Worm (Caenorhabditis elegans) whole organism, mixed stage, embryonic: Measurements from ENCODE around the gene cpg-19.

Experiments used
- M03D4.4 ChIP-seq: sonication (generic microtip); optimal IDR thresholded peaks from 2 replicates; lab custom pipeline; 2017; ENCODE audit warnings: mild to moderate bottlenecking, missing genetic modification characterization, missing compliant biosample characterization
- blmp-1 ChIP-seq: fragments of 150-350 bp; optimal IDR thresholded peaks from 2 replicates; lab custom pipeline; 2014; ENCODE audit warnings: missing biosample characterization, missing genetic modification characterization
- ceh-39 ChIP-seq: fragments of 150-350 bp; optimal IDR thresholded peaks from 2 replicates; lab custom pipeline; 2014; ENCODE audit warnings: missing biosample characterization, missing genetic modification characterization
- ceh-83 ChIP-seq: fragments of 200-800 bp; sonication (Bioruptor generic); optimal IDR thresholded peaks from 2 replicates; lab custom pipeline; 2018; ENCODE audit warnings: mild to moderate bottlenecking, missing genetic modification characterization, missing compliant biosample characterization
- ces-1 ChIP-seq: fragments of 150-350 bp; optimal IDR thresholded peaks from 2 replicates; lab custom pipeline; 2014; ENCODE audit warnings: missing biosample characterization, missing genetic modification reagents, missing genetic modification characterization
- cnd-1 ChIP-seq: fragments of 200-800 bp; sonication (Bioruptor generic); optimal IDR thresholded peaks from 2 replicates; lab custom pipeline; 2018; ENCODE audit warnings: mild to moderate bottlenecking, missing genetic modification characterization, missing compliant biosample characterization
- drap-1 ChIP-seq: fragments of 200-800 bp; sonication (Bioruptor generic); optimal IDR thresholded peaks from 3 replicates; lab custom pipeline; 2018; ENCODE audit warnings: mild to moderate bottlenecking, missing genetic modification characterization, missing compliant biosample characterization
- elt-1 ChIP-seq: sonication (generic microtip); optimal IDR thresholded peaks from 2 replicates; lab custom pipeline; 2017; ENCODE audit warnings: missing genetic modification characterization, mild to moderate bottlenecking, missing compliant biosample characterization, antibody characterized with exemption, moderate library complexity, borderline replicate concordance; ENCODE audit not compliant: insufficient read depth
- elt-3 ChIP-seq: fragments of 150-350 bp; optimal IDR thresholded peaks from 2 replicates; lab custom pipeline; 2014; ENCODE audit warnings: missing biosample characterization, missing genetic modification characterization
- flh-1 ChIP-seq: fragments of 200-800 bp; sonication (Bioruptor generic); optimal IDR thresholded peaks from 2 replicates; lab custom pipeline; 2018; ENCODE audit warnings: mild to moderate bottlenecking, missing genetic modification characterization, moderate library complexity, missing compliant biosample characterization
- ham-2 ChIP-seq: fragments of 200-800 bp; sonication (Bioruptor generic); optimal IDR thresholded peaks from 2 replicates; lab custom pipeline; 2018; ENCODE audit warnings: mild to moderate bottlenecking, missing genetic modification characterization, missing compliant biosample characterization
- hlh-1 ChIP-seq: fragments of 150-350 bp; optimal IDR thresholded peaks from 2 replicates; lab custom pipeline; 2014; ENCODE audit warnings: missing biosample characterization, missing genetic modification reagents, missing genetic modification characterization
- lin-32 ChIP-seq: fragments of 200-800 bp; sonication (Bioruptor generic); optimal IDR thresholded peaks from 2 replicates; lab custom pipeline; 2018; ENCODE audit warnings: mild to moderate bottlenecking, missing genetic modification characterization, missing compliant biosample characterization
- mab-5 ChIP-seq: fragments of 150-350 bp; optimal IDR thresholded peaks from 2 replicates; lab custom pipeline; 2014; ENCODE audit warnings: missing biosample characterization, missing genetic modification characterization
- mep-1 ChIP-seq: fragments of 150-350 bp; optimal IDR thresholded peaks from 2 replicates; lab custom pipeline; 2017; ENCODE audit warnings: missing biosample characterization, missing genetic modification reagents, missing genetic modification characterization, inconsistent platforms
- mls-2 ChIP-seq: sonication (generic microtip); optimal IDR thresholded peaks from 2 replicates; lab custom pipeline; 2016; ENCODE audit warnings: mild to moderate bottlenecking, missing genetic modification characterization, moderate library complexity, missing compliant biosample characterization
- nhr-12 ChIP-seq: fragments of 150-350 bp; optimal IDR thresholded peaks from 2 replicates; lab custom pipeline; 2014; ENCODE audit warnings: missing biosample characterization, missing genetic modification characterization
- nhr-2 ChIP-seq: fragments of 150-350 bp; optimal IDR thresholded peaks from 2 replicates; lab custom pipeline; 2014; ENCODE audit warnings: missing biosample characterization, missing genetic modification characterization
- nhr-237 ChIP-seq: fragments of 150-350 bp; optimal IDR thresholded peaks from 2 replicates; lab custom pipeline; 2014; ENCODE audit warnings: missing biosample characterization, missing genetic modification characterization
- nhr-28 ChIP-seq: fragments of 150-350 bp; optimal IDR thresholded peaks from 2 replicates; lab custom pipeline; 2014; ENCODE audit warnings: missing biosample characterization, missing genetic modification characterization
- nhr-76 ChIP-seq: sonication (generic microtip); optimal IDR thresholded peaks from 2 replicates; lab custom pipeline; 2017; ENCODE audit warnings: missing biosample characterization, missing genetic modification characterization
- pha-4 ChIP-seq: fragments of 150-350 bp; optimal IDR thresholded peaks from 2 replicates; lab custom pipeline; 2018; ENCODE audit warnings: missing biosample characterization, missing genetic modification reagents, missing genetic modification characterization
- snpc-4 ChIP-seq: fragments of 150-350 bp; optimal IDR thresholded peaks from 2 replicates; lab custom pipeline; 2014; ENCODE audit warnings: missing biosample characterization, missing genetic modification characterization
- sptf-1 ChIP-seq: sonication (generic microtip); optimal IDR thresholded peaks from 2 replicates; lab custom pipeline; 2017; ENCODE audit warnings: mild to moderate bottlenecking, missing genetic modification characterization, moderate library complexity, missing compliant biosample characterization
- tbx-8 ChIP-seq: fragments of 200-800 bp; sonication (Bioruptor generic); optimal IDR thresholded peaks from 2 replicates; lab custom pipeline; 2018; ENCODE audit warnings: mild to moderate bottlenecking, missing genetic modification characterization, moderate library complexity, missing compliant biosample characterization
- unc-120 ChIP-seq: sonication (generic microtip); optimal IDR thresholded peaks from 2 replicates; lab custom pipeline; 2017; ENCODE audit warnings: missing genetic modification characterization, missing compliant biosample characterization; ENCODE audit not compliant: poor library complexity, severe bottlenecking
- unc-39 ChIP-seq: fragments of 150-350 bp; optimal IDR thresholded peaks from 2 replicates; lab custom pipeline; 2014; ENCODE audit warnings: missing biosample characterization, missing genetic modification characterization
- unc-62 ChIP-seq: fragments of 150-350 bp; optimal IDR thresholded peaks from 2 replicates; lab custom pipeline; 2014; ENCODE audit warnings: missing biosample characterization, missing genetic modification reagents, missing genetic modification characterization
- ztf-11 ChIP-seq: fragments of 150-350 bp; optimal IDR thresholded peaks from 2 replicates; lab custom pipeline; 2014; ENCODE audit warnings: missing biosample characterization, missing genetic modification characterization

Gene cpg-19

ce11 chrX:16621467-16621866 lies at the start of gene cpg-19:
Gene cpg-19, plus strand, starts transcription at chrX:16621807.
- TF ChIP-seq unc-39 (tag; lab: Kevin White, UChicago) (no peak), drap-1 (no peak), elt-1 (tag; lab: Kevin White, UChicago) (no peak), tbx-8 (GFP tag; lab: Kevin White, UChicago) (no peak), nhr-2 (no peak), ceh-39 (tag; lab: Kevin White, UChicago) (no peak), M03D4.4 (tag; lab: Kevin White, UChicago) (no peak), elt-3 (tag; lab: Kevin White, UChicago) (no peak)
- TF ChIP-seq, all 35 proteins: peak for 0

ce11 chrX:16571877-16572276 lies 49.7 kb upstream of the cpg-19 start:
- TF ChIP-seq pha-4 (tag; lab: Kevin White, UChicago) (no peak), unc-62 (no peak), nhr-12 (no peak), hlh-1 (tag; lab: Kevin White, UChicago) (no peak), ces-1 (GFP tag; lab: Kevin White, UChicago) (no peak), unc-39 (tag; lab: Kevin White, UChicago) (no peak), blmp-1 (tag; lab: Kevin White, UChicago) (no peak), elt-1 (tag; lab: Kevin White, UChicago) (no peak), mep-1 (tag; lab: Kevin White, UChicago) (no peak), mab-5 (tag; lab: Kevin White, UChicago) (no peak), nhr-237 (no peak), ceh-83 (no peak), unc-120 (no peak), elt-3 (tag; lab: Kevin White, UChicago) (no peak), sptf-1 (tag; lab: Kevin White, UChicago) (no peak), snpc-4 (tag; lab: Kevin White, UChicago) (no peak), ham-2 (GFP tag; lab: Kevin White, UChicago) (no peak)

- TF ChIP-seq ham-2 (GFP tag; lab: Kevin White, UChicago): no peak
These were observed 47.3 kb upstream of the cpg-19 start for ce11 chrX:16574303-16574702.

- TF ChIP-seq nhr-12 (no peak), ces-1 (GFP tag; lab: Kevin White, UChicago) (no peak), sptf-1 (tag; lab: Kevin White, UChicago) (no peak), ceh-39 (tag; lab: Kevin White, UChicago) (no peak), mab-5 (tag; lab: Kevin White, UChicago) (no peak), unc-62 (no peak), ceh-83 (no peak), nhr-237 (no peak), elt-1 (tag; lab: Kevin White, UChicago) (no peak), nhr-76 (tag; lab: Kevin White, UChicago) (no peak), unc-120 (no peak), pha-4 (tag; lab: Kevin White, UChicago) (no peak), elt-3 (tag; lab: Kevin White, UChicago) (no peak), unc-39 (tag; lab: Kevin White, UChicago) (no peak), nhr-28 (tag; lab: Kevin White, UChicago) (no peak), lin-32 (GFP tag; lab: Kevin White, UChicago) (no peak), ztf-11 (tag; lab: Kevin White, UChicago) (no peak), tbx-8 (GFP tag; lab: Kevin White, UChicago) (no peak), cnd-1 (no peak)
- TF ChIP-seq, all 35 proteins: peak for 0
These were observed 46.3 kb upstream of the cpg-19 start for ce11 chrX:16575262-16575661.

ce11 chrX:16579303-16579795 lies 42.3 kb upstream of the cpg-19 start, which contains the start of gene ser-1:
Gene ser-1, plus strand, starts transcription at chrX:16579745.
- TF ChIP-seq elt-3 (tag; lab: Kevin White, UChicago) (no peak), ztf-11 (tag; lab: Kevin White, UChicago) (no peak), drap-1 (no peak), mab-5 (tag; lab: Kevin White, UChicago) (no peak), elt-1 (tag; lab: Kevin White, UChicago) (no peak), mep-1 (tag; lab: Kevin White, UChicago) (no peak), mls-2 (no peak), nhr-28 (tag; lab: Kevin White, UChicago) (no peak)

- no peak for TF ChIP-seq nhr-28 (tag; lab: Kevin White, UChicago)
- TF ChIP-seq ces-1 (GFP tag; lab: Kevin White, UChicago): peak; percentile 36
- TF ChIP-seq flh-1: no peak
- no peak for TF ChIP-seq tbx-8 (GFP tag; lab: Kevin White, UChicago)
- TF ChIP-seq ztf-11 (tag; lab: Kevin White, UChicago): no peak
These were observed 33.5 kb upstream of the cpg-19 start for ce11 chrX:16588102-16588501.
